Fruit fly (Drosophila melanogaster): ENCODE data around the gene Prx6a.

DNA sequence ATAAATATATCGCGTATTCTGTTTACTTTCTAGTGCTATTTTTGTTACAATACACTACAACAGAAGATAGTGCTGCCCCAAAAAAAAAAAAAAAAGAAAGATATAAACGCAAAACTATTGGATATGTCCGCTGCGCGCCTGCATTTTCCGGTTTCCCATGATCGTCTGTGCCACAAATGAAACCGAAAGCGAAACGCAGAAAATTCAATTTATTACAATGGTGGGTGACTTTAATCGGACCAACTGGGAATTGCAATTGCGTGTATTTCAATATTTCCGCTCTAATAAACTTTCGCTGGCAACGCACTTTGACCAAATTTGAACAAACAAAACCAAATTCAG, 15.4 kb downstream of the Prx6a start:
- no peak for TF ChIP-seq CG5204 (GFP tag; optimal IDR thresholded peaks at IDR 0.05)
- no peak for TF ChIP-seq ovo (GFP tag; optimal IDR thresholded peaks at IDR 0.05)
- TF ChIP-seq CG7045 (GFP tag; optimal IDR thresholded peaks at IDR 0.05) = no peak
- TF ChIP-seq Clk (GFP tag; optimal IDR thresholded peaks at IDR 0.05) = no peak
- TF ChIP-seq kay (GFP tag; ENCODE audit: borderline replicate concordance) = no peak
- TF ChIP-seq Hr96 (GFP tag; optimal IDR thresholded peaks at IDR 0.05) = no peak
- TF ChIP-seq cic (GFP tag; optimal IDR thresholded peaks at IDR 0.05) = no peak
